Worm (Caenorhabditis elegans): ENCODE measurements around the gene srt-38.

The srt-38 gene

ce11 chrV:4236118-4236517, 35.0 kb downstream of the srt-38 start, which contains the start of gene nlp-13:
nlp-13 (plus strand) TSS chrV:4236418.
- TF ChIP-seq flt-1 (GFP tag; IDR thresholded peaks at IDR 0.05) (no peak), tbx-37 (GFP tag; conservative IDR thresholded peaks at IDR 0.05) (no peak), sea-1 (GFP tag; conservative IDR thresholded peaks at IDR 0.05) (no peak), ceh-36 (tag; optimal IDR thresholded peaks at IDR 0.05) (no peak), ceh-13 (GFP tag; optimal IDR thresholded peaks at IDR 0.05) (no peak), ama-1 (optimal IDR thresholded peaks at IDR 0.05) (no peak)
